Fruit fly (Drosophila melanogaster): ENCODE measurements around the gene dar1.

DNA sequence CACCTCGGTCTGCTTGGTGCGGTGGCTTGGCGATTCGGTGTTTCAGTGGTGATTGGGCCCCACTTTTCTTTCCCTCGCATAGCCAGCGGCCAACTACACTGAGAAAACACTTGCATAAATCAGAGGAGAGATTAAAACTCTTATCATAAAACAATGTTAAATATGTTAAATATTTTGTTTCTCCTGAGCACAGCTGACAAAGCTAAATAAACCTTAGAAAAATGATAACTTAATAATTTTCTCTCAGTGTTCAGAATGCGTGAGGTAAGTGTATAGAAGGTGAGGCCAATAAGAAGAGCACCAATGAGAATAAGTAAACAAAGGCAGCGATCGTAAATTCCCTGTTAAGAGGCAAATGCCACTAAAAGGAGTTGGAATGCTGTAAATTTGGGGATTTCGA, 8.9 kb upstream of the dar1 start:
- peak; percentile 71 for TF ChIP-seq CG32264 (GFP tag; optimal IDR thresholded peaks at IDR 0.05)
- no peak for TF ChIP-seq pan (optimal IDR thresholded peaks at IDR 0.05)
- peak; percentile 70 for TF ChIP-seq Jra (GFP tag; optimal IDR thresholded peaks at IDR 0.05)
- peak; percentile 90 for TF ChIP-seq psq (GFP tag; optimal IDR thresholded peaks at IDR 0.05)
- TF ChIP-seq CrebA (GFP tag; optimal IDR thresholded peaks at IDR 0.05; ENCODE audit: borderline replicate concordance) = no peak
- no peak for TF ChIP-seq Myc (optimal IDR thresholded peaks at IDR 0.05)
- peak; percentile 25 for TF ChIP-seq dsf (GFP tag; optimal IDR thresholded peaks at IDR 0.05; ENCODE audit: borderline replicate concordance)
- TF ChIP-seq sv (GFP tag; optimal IDR thresholded peaks at IDR 0.05) = peak; percentile 51
- TF ChIP-seq woc (GFP tag; optimal IDR thresholded peaks at IDR 0.05) = peak; percentile 81
- peak; percentile 81 for TF ChIP-seq HLH106 (tag; optimal IDR thresholded peaks at IDR 0.05)
- TF ChIP-seq OdsH (GFP tag; optimal IDR thresholded peaks at IDR 0.05) = peak; percentile 88
- TF ChIP-seq usp (GFP tag; optimal IDR thresholded peaks at IDR 0.05) = no peak
- peak; percentile 90 for TF ChIP-seq rgr (GFP tag; optimal IDR thresholded peaks at IDR 0.05)
- TF ChIP-seq Mio (GFP tag; optimal IDR thresholded peaks at IDR 0.05) = peak; percentile 7
